Fruit fly (Drosophila melanogaster) whole organism, adult: ENCODE measurements around the gene Irk3.

Source experiments
- CG11617 ChIP-seq: fragments of 200-800 bp; sonication (Bioruptor generic); optimal IDR thresholded peaks from 2 replicates; lab custom pipeline; 2017; ENCODE audit warnings: mild to moderate bottlenecking, missing biosample characterization, missing genetic modification reagents, missing genetic modification characterization
- CG12768 ChIP-seq: fragments of 200-800 bp; sonication (Bioruptor generic); optimal IDR thresholded peaks from 2 replicates; lab custom pipeline; 2017; ENCODE audit warnings: missing biosample characterization, missing genetic modification characterization, mild to moderate bottlenecking, moderate library complexity, missing genetic modification reagents
- CG14711 ChIP-seq: fragments of 200-800 bp; sonication (Bioruptor generic); optimal IDR thresholded peaks from 2 replicates; lab custom pipeline; 2018; ENCODE audit warnings: missing biosample characterization, mild to moderate bottlenecking, missing genetic modification characterization, moderate library complexity
- CG1620 ChIP-seq: fragments of 200-800 bp; sonication (Bioruptor generic); optimal IDR thresholded peaks from 2 replicates; lab custom pipeline; 2016; ENCODE audit warnings: missing biosample characterization, missing genetic modification characterization
- CG33017 ChIP-seq: fragments of 200-800 bp; sonication (Bioruptor generic); optimal IDR thresholded peaks from 2 replicates; lab custom pipeline; 2018; ENCODE audit warnings: missing biosample characterization, mild to moderate bottlenecking, missing genetic modification characterization, moderate library complexity
- CG5204 ChIP-seq: fragments of 200-800 bp; sonication (Bioruptor generic); optimal IDR thresholded peaks from 2 replicates; lab custom pipeline; 2016; ENCODE audit warnings: missing biosample characterization, missing genetic modification characterization
- CG7045 ChIP-seq: fragments of 200-800 bp; sonication (Bioruptor generic); optimal IDR thresholded peaks from 2 replicates; lab custom pipeline; 2017; ENCODE audit warnings: missing biosample characterization, mild to moderate bottlenecking, missing genetic modification characterization
- CG7101 ChIP-seq: fragments of 200-800 bp; sonication (Bioruptor generic); optimal IDR thresholded peaks from 2 replicates; lab custom pipeline; 2018; ENCODE audit warnings: missing biosample characterization, mild to moderate bottlenecking, missing genetic modification characterization, moderate library complexity
- Clk ChIP-seq: fragments of 200-800 bp; sonication (Bioruptor generic); optimal IDR thresholded peaks from 2 replicates; lab custom pipeline; 2017; ENCODE audit warnings: missing biosample characterization, missing genetic modification characterization
- Crg-1 ChIP-seq: fragments of 200-800 bp; sonication (Bioruptor generic); optimal IDR thresholded peaks from 2 replicates; lab custom pipeline; 2016; ENCODE audit warnings: missing biosample characterization, missing genetic modification characterization
- Hr96 ChIP-seq: fragments of 200-800 bp; sonication (Bioruptor generic); optimal IDR thresholded peaks from 2 replicates; lab custom pipeline; 2016; ENCODE audit warnings: missing biosample characterization, missing genetic modification characterization
- Mnt ChIP-seq: fragments of 200-800 bp; sonication (Bioruptor generic); optimal IDR thresholded peaks from 2 replicates; lab custom pipeline; 2016; ENCODE audit warnings: missing biosample characterization, mild to moderate bottlenecking, missing genetic modification characterization
- bab1 ChIP-seq: fragments of 200-800 bp; sonication (Bioruptor generic); optimal IDR thresholded peaks from 3 replicates; lab custom pipeline; 2019; ENCODE audit warnings: missing biosample characterization, mild to moderate bottlenecking, missing genetic modification characterization, moderate library complexity
- cic ChIP-seq: fragments of 200-800 bp; sonication (Bioruptor generic); optimal IDR thresholded peaks from 2 replicates; lab custom pipeline; 2017; ENCODE audit warnings: missing biosample characterization, mild to moderate bottlenecking, missing genetic modification characterization, moderate library complexity
- cnc ChIP-seq, 2 experiments: fragments of >200 bp; optimal IDR thresholded peaks; 2 replicates each; lab custom pipeline; 2017
- kay ChIP-seq: fragments of 200-800 bp; sonication (Bioruptor generic); peaks from one replicate; lab custom pipeline; 2016; ENCODE audit warnings: missing biosample characterization, missing genetic modification characterization, borderline replicate concordance
- ovo ChIP-seq: fragments of 200-800 bp; sonication (Bioruptor generic); optimal IDR thresholded peaks from 2 replicates; lab custom pipeline; 2016; ENCODE audit warnings: missing biosample characterization, missing genetic modification characterization
- pad ChIP-seq: fragments of 200-800 bp; sonication (Bioruptor generic); optimal IDR thresholded peaks from 3 replicates; lab custom pipeline; 2017; ENCODE audit warnings: missing biosample characterization, missing genetic modification characterization, mild to moderate bottlenecking, moderate library complexity, missing genetic modification reagents
- tj ChIP-seq: fragments of 200-800 bp; sonication (Bioruptor generic); optimal IDR thresholded peaks from 3 replicates; lab custom pipeline; 2017; ENCODE audit warnings: missing biosample characterization, mild to moderate bottlenecking, missing genetic modification characterization, moderate library complexity
- toe ChIP-seq: fragments of 200-800 bp; sonication (Bioruptor generic); optimal IDR thresholded peaks from 2 replicates; lab custom pipeline; 2016; ENCODE audit warnings: missing biosample characterization, missing genetic modification characterization

Gene Irk3

dm6 chr2L:18735553-18736167, 22.1 kb upstream of the Irk3 start:
- TF ChIP-seq CG12768 (GFP tag; lab: Kevin White, UChicago): no peak
- TF ChIP-seq CG11617 (GFP tag; lab: Kevin White, UChicago): no peak
- no peak for TF ChIP-seq CG33017
- TF ChIP-seq cic (GFP tag; lab: Kevin White, UChicago): no peak
- no peak for TF ChIP-seq pad (GFP tag; lab: Kevin White, UChicago)
- no peak for TF ChIP-seq CG1620 (GFP tag; lab: Kevin White, UChicago)
- TF ChIP-seq Mnt: no peak
- no peak for TF ChIP-seq Crg-1
- TF ChIP-seq Clk: no peak
- no peak for TF ChIP-seq CG7101
- no peak for TF ChIP-seq toe
- TF ChIP-seq CG14711 (tag; lab: Kevin White, UChicago): no peak
- no peak for TF ChIP-seq bab1 (GFP tag; lab: Kevin White, UChicago)
- TF ChIP-seq ovo (GFP tag; lab: Kevin White, UChicago): no peak
- no peak for TF ChIP-seq kay (GFP tag; lab: Kevin White, UChicago)
- no peak for TF ChIP-seq tj
- no peak for TF ChIP-seq cnc (optimal IDR thresholded peaks at IDR 0.05; lab: Kevin White, UChicago)

- TF ChIP-seq CG5204 (GFP tag; lab: Kevin White, UChicago) (no peak), tj (no peak), CG33017 (no peak), cic (GFP tag; lab: Kevin White, UChicago) (peak; percentile 64), kay (GFP tag; lab: Kevin White, UChicago) (no peak), CG11617 (GFP tag; lab: Kevin White, UChicago) (no peak), CG7045 (GFP tag; lab: Kevin White, UChicago) (no peak), CG1620 (GFP tag; lab: Kevin White, UChicago) (no peak), CG7101 (no peak), ovo (GFP tag; lab: Kevin White, UChicago) (peak; percentile 90)
Observed at dm6 chr2L:18732760-18733530, 19.4 kb upstream of the Irk3 start.

dm6 chr2L:18732291-18732690, 18.7 kb upstream of the Irk3 start, which contains the start of gene CG10348:
Gene CG10348 (minus strand): TSS chr2L:18732524.
- no peak for TF ChIP-seq cic (GFP tag; lab: Kevin White, UChicago)
- TF ChIP-seq Mnt: no peak
- no peak for TF ChIP-seq pad (GFP tag; lab: Kevin White, UChicago)
- no peak for TF ChIP-seq CG5204 (GFP tag; lab: Kevin White, UChicago)
- TF ChIP-seq CG11617 (GFP tag; lab: Kevin White, UChicago): no peak
- TF ChIP-seq CG14711 (tag; lab: Kevin White, UChicago): no peak
- TF ChIP-seq CG7101: no peak
- no peak for TF ChIP-seq CG12768 (GFP tag; lab: Kevin White, UChicago)
- TF ChIP-seq cnc (optimal IDR thresholded peaks at IDR 0.05; lab: Kevin White, UChicago): no peak
- TF ChIP-seq Hr96 (GFP tag; lab: Kevin White, UChicago): no peak
- no peak for TF ChIP-seq Clk
- no peak for TF ChIP-seq ovo (GFP tag; lab: Kevin White, UChicago)
- no peak for TF ChIP-seq kay (GFP tag; lab: Kevin White, UChicago)
- no peak for TF ChIP-seq bab1 (GFP tag; lab: Kevin White, UChicago)
- TF ChIP-seq tj: no peak
- no peak for TF ChIP-seq toe
- no peak for TF ChIP-seq CG7045 (GFP tag; lab: Kevin White, UChicago)
- TF ChIP-seq Crg-1: no peak
- no peak for TF ChIP-seq CG1620 (GFP tag; lab: Kevin White, UChicago)
- no peak for TF ChIP-seq CG33017

dm6 chr2L:18727986-18728385, 14.4 kb upstream of the Irk3 start:
- TF ChIP-seq CG1620 (GFP tag; lab: Kevin White, UChicago): no peak
- no peak for TF ChIP-seq bab1 (GFP tag; lab: Kevin White, UChicago)
- TF ChIP-seq CG11617 (GFP tag; lab: Kevin White, UChicago): no peak
- TF ChIP-seq ovo (GFP tag; lab: Kevin White, UChicago): no peak
- TF ChIP-seq CG12768 (GFP tag; lab: Kevin White, UChicago): no peak

- TF ChIP-seq CG11617 (GFP tag; lab: Kevin White, UChicago) (no peak), bab1 (GFP tag; lab: Kevin White, UChicago) (no peak), CG7045 (GFP tag; lab: Kevin White, UChicago) (no peak), CG12768 (GFP tag; lab: Kevin White, UChicago) (no peak), pad (GFP tag; lab: Kevin White, UChicago) (no peak), ovo (GFP tag; lab: Kevin White, UChicago) (no peak), cic (GFP tag; lab: Kevin White, UChicago) (no peak), Mnt (no peak), CG5204 (GFP tag; lab: Kevin White, UChicago) (no peak)
Observed at dm6 chr2L:18724842-18725241, 11.3 kb upstream of the Irk3 start.

- TF ChIP-seq CG14711 (tag; lab: Kevin White, UChicago): no peak
- no peak for TF ChIP-seq CG1620 (GFP tag; lab: Kevin White, UChicago)
Observed at dm6 chr2L:18719583-18719982, 6.0 kb upstream of the Irk3 start.
